Fruit fly (Drosophila melanogaster) whole organism, prepupa: ENCODE data around the gene Rsod.
A peak's percentile ranks its signal among the peaks of the same experiment; 100 is the strongest.

Experiments used
- Blimp-1 ChIP-seq: fragments of 200-800 bp; sonication (Bioruptor generic); optimal IDR thresholded peaks from 3 replicates; lab custom pipeline; 2017; ENCODE audit warnings: missing biosample characterization, missing genetic modification characterization, mild to moderate bottlenecking, moderate library complexity, missing genetic modification reagents
- CG10631 ChIP-seq: fragments of 200-800 bp; sonication (Bioruptor generic); optimal IDR thresholded peaks from 2 replicates; lab custom pipeline; 2016; ENCODE audit warnings: missing biosample characterization, missing genetic modification characterization
- CG11294 ChIP-seq: fragments of 200-800 bp; sonication (Bioruptor generic); IDR thresholded peaks from 2 replicates; pipeline ENCODE4 v1.3.6; 2022; ENCODE audit warnings: missing biosample characterization, missing genetic modification characterization
- CG11762 ChIP-seq: fragments of 200-800 bp; sonication (Bioruptor generic); optimal IDR thresholded peaks from 3 replicates; lab custom pipeline; 2016; ENCODE audit warnings: missing biosample characterization, missing genetic modification characterization; ENCODE audit not compliant: insufficient read depth
- CG16779 ChIP-seq: fragments of 200-800 bp; sonication (Bioruptor generic); optimal IDR thresholded peaks from 3 replicates; lab custom pipeline; 2017; ENCODE audit warnings: missing biosample characterization, mild to moderate bottlenecking, missing genetic modification characterization
- CG3032 ChIP-seq: fragments of 200-800 bp; optimal IDR thresholded peaks from 2 replicates; lab custom pipeline; 2019; ENCODE audit warnings: missing biosample characterization, mild to moderate bottlenecking, missing genetic modification characterization, moderate library complexity
- CG4318 ChIP-seq: fragments of 200-800 bp; sonication (Bioruptor generic); optimal IDR thresholded peaks from 3 replicates; lab custom pipeline; 2017; ENCODE audit warnings: missing biosample characterization, mild to moderate bottlenecking, missing genetic modification characterization
- CG6276 ChIP-seq: fragments of 200-800 bp; sonication (Bioruptor generic); optimal IDR thresholded peaks from 2 replicates; lab custom pipeline; 2017; ENCODE audit warnings: missing biosample characterization, mild to moderate bottlenecking, missing genetic modification characterization
- CG6808 ChIP-seq: fragments of 200-800 bp; sonication (Bioruptor generic); optimal IDR thresholded peaks from 3 replicates; lab custom pipeline; 2017; ENCODE audit warnings: missing biosample characterization, missing genetic modification characterization, mild to moderate bottlenecking, moderate library complexity, missing genetic modification reagents
- CG7368 ChIP-seq: fragments of 200-800 bp; sonication (Bioruptor generic); optimal IDR thresholded peaks from 3 replicates; lab custom pipeline; 2016; ENCODE audit warnings: missing biosample characterization, missing genetic modification characterization
- CG8632 ChIP-seq: fragments of 200-800 bp; sonication (Bioruptor generic); optimal IDR thresholded peaks from 3 replicates; lab custom pipeline; 2016; ENCODE audit warnings: missing biosample characterization, missing genetic modification characterization
- CG9139 ChIP-seq: fragments of 200-800 bp; sonication (Bioruptor generic); optimal IDR thresholded peaks from 3 replicates; lab custom pipeline; 2017; ENCODE audit warnings: missing biosample characterization, mild to moderate bottlenecking, missing genetic modification characterization
- Ets96B ChIP-seq: fragments of 200-800 bp; optimal IDR thresholded peaks from 2 replicates; lab custom pipeline; 2019; ENCODE audit warnings: missing biosample characterization, mild to moderate bottlenecking, missing genetic modification characterization, moderate library complexity
- Lpt ChIP-seq: fragments of 200-800 bp; sonication (Bioruptor generic); optimal IDR thresholded peaks from 3 replicates; lab custom pipeline; 2016; ENCODE audit warnings: missing biosample characterization, missing genetic modification characterization
- Smox ChIP-seq: fragments of 200-800 bp; sonication (Bioruptor generic); optimal IDR thresholded peaks from 3 replicates; lab custom pipeline; 2016; ENCODE audit warnings: missing biosample characterization, missing genetic modification characterization
- Sox14 ChIP-seq: fragments of 200-800 bp; sonication (Bioruptor generic); optimal IDR thresholded peaks from 3 replicates; lab custom pipeline; 2016; ENCODE audit warnings: missing biosample characterization, missing genetic modification characterization
- Sox15 ChIP-seq: fragments of 200-800 bp; sonication (Bioruptor generic); optimal IDR thresholded peaks from 3 replicates; lab custom pipeline; 2016; ENCODE audit warnings: missing biosample characterization, missing genetic modification characterization
- acj6 ChIP-seq: fragments of 200-800 bp; sonication (Bioruptor generic); optimal IDR thresholded peaks from 3 replicates; lab custom pipeline; 2016; ENCODE audit warnings: missing biosample characterization, missing genetic modification characterization
- cyc ChIP-seq: fragments of 200-800 bp; sonication (Bioruptor generic); optimal IDR thresholded peaks from 3 replicates; lab custom pipeline; 2016; ENCODE audit warnings: missing biosample characterization, missing genetic modification characterization
- dac ChIP-seq: fragments of 200-800 bp; sonication (Bioruptor generic); optimal IDR thresholded peaks from 2 replicates; lab custom pipeline; 2017; ENCODE audit warnings: missing biosample characterization, mild to moderate bottlenecking, missing genetic modification characterization
- dsx ChIP-seq: fragments of 200-800 bp; optimal IDR thresholded peaks from 3 replicates; lab custom pipeline; 2019; ENCODE audit warnings: missing biosample characterization, mild to moderate bottlenecking, missing genetic modification characterization, moderate library complexity; ENCODE audit not compliant: poor library complexity, severe bottlenecking
- fkh ChIP-seq: fragments of 200-800 bp; sonication (Bioruptor generic); optimal IDR thresholded peaks from 3 replicates; lab custom pipeline; 2017; ENCODE audit warnings: missing biosample characterization, mild to moderate bottlenecking, missing genetic modification characterization, moderate library complexity
- salr ChIP-seq, 2 experiments: fragments of 200-800 bp; sonication (Bioruptor generic); optimal IDR thresholded peaks; 3 replicates each; lab custom pipeline; 2016 to 2018; ENCODE audit warnings: missing biosample characterization in 2 of 2, missing genetic modification characterization in 2 of 2, mild to moderate bottlenecking in 1 of 2
- spab ChIP-seq: fragments of 200-800 bp; sonication (Bioruptor generic); optimal IDR thresholded peaks from 2 replicates; lab custom pipeline; 2017; ENCODE audit warnings: missing biosample characterization, mild to moderate bottlenecking, missing genetic modification characterization, missing genetic modification reagents
- ss ChIP-seq, 2 experiments: fragments of 200-800 bp; sonication (Bioruptor generic); optimal IDR thresholded peaks; 2 replicates in 1 of 2; 3 replicates in 1 of 2; lab custom pipeline; 2017 to 2018; ENCODE audit warnings: mild to moderate bottlenecking in 2 of 2, missing biosample characterization in 2 of 2, missing genetic modification characterization in 2 of 2, moderate library complexity in 1 of 2
- svp ChIP-seq: fragments of 200-800 bp; sonication (Bioruptor generic); peaks from one replicate; lab custom pipeline; 2016; ENCODE audit warnings: missing biosample characterization, missing genetic modification characterization
- topi ChIP-seq: fragments of 200-800 bp; sonication (Bioruptor generic); optimal IDR thresholded peaks from 3 replicates; lab custom pipeline; 2016; ENCODE audit warnings: missing biosample characterization, missing genetic modification characterization

Gene Rsod

dm6 chr3R:30170671-30171667 lies at the start of gene Rsod (continued):
- peak; percentile 66 for TF ChIP-seq CG16779 (tag; lab: Kevin White, UChicago)
- peak; percentile 88 for TF ChIP-seq acj6 (GFP tag; lab: Kevin White, UChicago)
- peak; percentile 86 for TF ChIP-seq CG11294 (GFP tag; lab: Robert Waterston, UW)
- TF ChIP-seq CG9139 (GFP tag; lab: Kevin White, UChicago): no peak
- peak; percentile 61 to 85 for TF ChIP-seq salr (GFP tag; optimal IDR thresholded peaks at IDR 0.05; lab: Kevin White, UChicago)
- peak; percentile 79 for TF ChIP-seq CG8632 (GFP tag; lab: Kevin White, UChicago)
- peak; percentile 80 for TF ChIP-seq cyc (GFP tag; lab: Kevin White, UChicago)
- TF ChIP-seq ss (GFP tag; optimal IDR thresholded peaks at IDR 0.05; lab: Kevin White, UChicago): peak; percentile 17 to 50
- no peak for TF ChIP-seq fkh (GFP tag; lab: Kevin White, UChicago)
- TF ChIP-seq Lpt (GFP tag; lab: Kevin White, UChicago): peak; percentile 90

dm6 chr3R:30216210-30216609 lies 45.2 kb upstream of the Rsod start, which contains the start of gene CecC:
Gene CecC (plus strand): TSS chr3R:30216484.
- TF ChIP-seq CG7368: no peak
- TF ChIP-seq dac: no peak
- TF ChIP-seq dsx (GFP tag; lab: Kevin White, UChicago): no peak
- TF ChIP-seq CG6808 (GFP tag; lab: Kevin White, UChicago): no peak
- no peak for TF ChIP-seq CG4318 (GFP tag; lab: Kevin White, UChicago)
- TF ChIP-seq spab (GFP tag; lab: Kevin White, UChicago): no peak
- TF ChIP-seq CG10631 (GFP tag; lab: Kevin White, UChicago): no peak
- TF ChIP-seq CG11294 (GFP tag; lab: Robert Waterston, UW): no peak
- no peak for TF ChIP-seq CG3032 (tag; lab: Kevin White, UChicago)
- no peak for TF ChIP-seq Sox14 (GFP tag; lab: Kevin White, UChicago)
- no peak for TF ChIP-seq Blimp-1 (GFP tag; lab: Kevin White, UChicago)
- TF ChIP-seq Smox: no peak
- TF ChIP-seq topi (GFP tag; lab: Kevin White, UChicago): no peak
- no peak for TF ChIP-seq Ets96B (tag; lab: Kevin White, UChicago)

- TF ChIP-seq Sox14 (GFP tag; lab: Kevin White, UChicago) (peak; percentile 17), CG11762 (GFP tag; lab: Kevin White, UChicago) (no peak), svp (GFP tag; lab: Kevin White, UChicago) (peak; percentile 78), acj6 (GFP tag; lab: Kevin White, UChicago) (no peak), Blimp-1 (GFP tag; lab: Kevin White, UChicago) (no peak), Smox (no peak), CG6276 (no peak), CG3032 (tag; lab: Kevin White, UChicago) (no peak), topi (GFP tag; lab: Kevin White, UChicago) (no peak), Sox15 (no peak)
These were observed 44.0 kb upstream of the Rsod start for dm6 chr3R:30215020-30215419.

dm6 chr3R:30213697-30214096 lies 42.7 kb upstream of the Rsod start, which contains the start of gene CecB:
Gene CecB (minus strand): TSS chr3R:30213797.
- TF ChIP-seq svp (GFP tag; lab: Kevin White, UChicago) (peak; percentile 68), CG3032 (tag; lab: Kevin White, UChicago) (no peak)

dm6 chr3R:30211856-30212255 lies 40.8 kb upstream of the Rsod start, which contains the start of gene CecA2:
Gene CecA2 (plus strand): TSS chr3R:30212156.
- TF ChIP-seq Lpt (GFP tag; lab: Kevin White, UChicago) (no peak), CG16779 (tag; lab: Kevin White, UChicago) (no peak)
